Worm (Caenorhabditis elegans) whole organism, L2 larva: Measurements from ENCODE around the gene C43D7.4.

Experiments used
- blmp-1 ChIP-seq: sonication (generic microtip); optimal IDR thresholded peaks from 2 replicates; lab custom pipeline; 2017; ENCODE audit warnings: missing genetic modification characterization, mild to moderate bottlenecking, missing compliant biosample characterization, antibody characterized with exemption, moderate library complexity; ENCODE audit not compliant: insufficient read depth
- ceh-82 ChIP-seq: fragments of 150-350 bp; optimal IDR thresholded peaks from 2 replicates; lab custom pipeline; 2014; ENCODE audit warnings: missing biosample characterization, missing genetic modification characterization
- egl-27 ChIP-seq: sonication (generic microtip); optimal IDR thresholded peaks from 3 replicates; lab custom pipeline; 2017; ENCODE audit warnings: missing biosample characterization, missing genetic modification reagents, missing genetic modification characterization
- lin-39 ChIP-seq: fragments of 150-350 bp; optimal IDR thresholded peaks from 2 replicates; lab custom pipeline; 2014; ENCODE audit warnings: missing biosample characterization, missing genetic modification reagents, missing genetic modification characterization
- nhr-10 ChIP-seq: sonication (generic microtip); optimal IDR thresholded peaks from 2 replicates; lab custom pipeline; 2017; ENCODE audit warnings: missing biosample characterization, missing genetic modification characterization
- nhr-237 ChIP-seq: fragments of 150-350 bp; optimal IDR thresholded peaks from 2 replicates; lab custom pipeline; 2014; ENCODE audit warnings: missing biosample characterization, missing genetic modification characterization
- skn-1 ChIP-seq: sonication (generic microtip); optimal IDR thresholded peaks from 2 replicates; lab custom pipeline; 2017; ENCODE audit warnings: missing biosample characterization, missing genetic modification characterization
- unc-62 ChIP-seq: fragments of 150-350 bp; optimal IDR thresholded peaks from 2 replicates; lab custom pipeline; 2014; ENCODE audit warnings: missing biosample characterization, missing genetic modification reagents, missing genetic modification characterization
- zag-1 ChIP-seq: fragments of 150-350 bp; optimal IDR thresholded peaks from 2 replicates; lab custom pipeline; 2014; ENCODE audit warnings: missing biosample characterization, missing genetic modification characterization

- no peak for TF ChIP-seq nhr-237 (tag; lab: Kevin White, UChicago)
- no peak for TF ChIP-seq unc-62 (GFP tag; lab: Kevin White, UChicago)
- no peak for TF ChIP-seq lin-39 (tag; lab: Kevin White, UChicago)
- no peak for TF ChIP-seq ceh-82 (tag; lab: Kevin White, UChicago)
- TF ChIP-seq egl-27 (tag; lab: Kevin White, UChicago): no peak
- TF ChIP-seq skn-1 (tag; lab: Kevin White, UChicago): no peak
- TF ChIP-seq blmp-1 (tag; lab: Kevin White, UChicago): no peak
- no peak for TF ChIP-seq nhr-10
- TF ChIP-seq zag-1 (tag; lab: Kevin White, UChicago): no peak
Observed at ce11 chrV:19312975-19313374, 9.3 kb downstream of the C43D7.4 start, which contains the start of gene fbxb-64.
